Worm (Caenorhabditis elegans) whole organism, L4 larva: Measurements from ENCODE around the gene acs-11.
"Not testable (repeated sequence)": the region's sequence is repeated elsewhere in the genome, so short reads cannot be mapped to it uniquely, and the experiment has no call there.

Experiments
- F37D6.2 ChIP-seq: sonication (generic microtip); optimal IDR thresholded peaks from 2 replicates; lab custom pipeline; 2016; ENCODE audit warnings: mild to moderate bottlenecking, missing genetic modification characterization, missing compliant biosample characterization
- F49E8.2 ChIP-seq: sonication (generic microtip); optimal IDR thresholded peaks from 2 replicates; lab custom pipeline; 2016; ENCODE audit warnings: missing compliant biosample characterization, mild to moderate bottlenecking, missing genetic modification characterization, borderline replicate concordance
- R02D3.7 ChIP-seq: fragments of 150-350 bp; sonication (generic microtip); optimal IDR thresholded peaks from 3 replicates; lab custom pipeline; 2014; ENCODE audit warnings: missing biosample characterization, missing genetic modification characterization
- Y75B8A.6 ChIP-seq: fragments of 200-800 bp; sonication (Bioruptor generic); IDR thresholded peaks from 2 replicates; pipeline ENCODE4 v1.3.6; 2022; ENCODE audit warnings: missing genetic modification reagents, missing genetic modification characterization, missing compliant biosample characterization
- attf-4 ChIP-seq: sonication (generic microtip); optimal IDR thresholded peaks from 3 replicates; lab custom pipeline; 2017; ENCODE audit warnings: missing biosample characterization, missing genetic modification characterization
- ceh-20 ChIP-seq: fragments of 200-800 bp; sonication (Bioruptor generic); IDR thresholded peaks from 2 replicates; pipeline ENCODE4 v1.3.6; 2022; ENCODE audit warnings: missing genetic modification reagents, missing genetic modification characterization, missing compliant biosample characterization
- ceh-28 ChIP-seq: fragments of 150-350 bp; optimal IDR thresholded peaks from 2 replicates; lab custom pipeline; 2014; ENCODE audit warnings: missing biosample characterization, missing genetic modification reagents, missing genetic modification characterization
- ceh-32 ChIP-seq: sonication (generic microtip); optimal IDR thresholded peaks from 2 replicates; lab custom pipeline; 2016; ENCODE audit warnings: mild to moderate bottlenecking, missing genetic modification characterization, missing compliant biosample characterization; ENCODE audit not compliant: poor library complexity
- ceh-44 ChIP-seq: fragments of 200-800 bp; sonication (Bioruptor generic); IDR thresholded peaks from 2 replicates; pipeline ENCODE4 v1.3.6; 2022; ENCODE audit warnings: missing genetic modification reagents, missing genetic modification characterization, missing compliant biosample characterization
- ceh-62 ChIP-seq: sonication (generic microtip); optimal IDR thresholded peaks from 2 replicates; lab custom pipeline; 2017; ENCODE audit warnings: missing biosample characterization, missing genetic modification characterization
- ctbp-1 ChIP-seq: fragments of 200-800 bp; sonication (Bioruptor generic); IDR thresholded peaks from 2 replicates; pipeline ENCODE4 v1.3.6; 2022; ENCODE audit warnings: missing genetic modification reagents, missing genetic modification characterization, missing compliant biosample characterization
- daf-12 ChIP-seq: fragments of 150-350 bp; optimal IDR thresholded peaks from 2 replicates; lab custom pipeline; 2014; ENCODE audit warnings: missing biosample characterization, missing genetic modification reagents, missing genetic modification characterization
- dmd-6 ChIP-seq: fragments of 200-800 bp; sonication (Bioruptor generic); IDR thresholded peaks from 2 replicates; pipeline ENCODE4 v1.3.6; 2022; ENCODE audit warnings: missing genetic modification reagents, missing genetic modification characterization, missing compliant biosample characterization
- dmd-8 ChIP-seq: fragments of 200-800 bp; sonication (Bioruptor generic); IDR thresholded peaks from 2 replicates; pipeline ENCODE4 v1.3.6; 2022; ENCODE audit warnings: missing genetic modification characterization, missing compliant biosample characterization
- duxl-1 ChIP-seq: sonication (generic microtip); optimal IDR thresholded peaks from 2 replicates; lab custom pipeline; 2016; ENCODE audit warnings: mild to moderate bottlenecking, missing genetic modification characterization, moderate library complexity, missing compliant biosample characterization; ENCODE audit not compliant: poor library complexity
- dve-1 ChIP-seq: sonication (generic microtip); optimal IDR thresholded peaks from 2 replicates; lab custom pipeline; 2017; ENCODE audit warnings: antibody characterized with exemption, mild to moderate bottlenecking, missing genetic modification characterization, missing compliant biosample characterization; ENCODE audit not compliant: insufficient read depth
- egl-43 ChIP-seq: fragments of 200-800 bp; sonication (Bioruptor generic); IDR thresholded peaks from 2 replicates; pipeline ENCODE4 v1.3.6; 2022; ENCODE audit warnings: missing genetic modification reagents, missing genetic modification characterization, missing compliant biosample characterization
- fos-1 ChIP-seq: fragments of 150-350 bp; optimal IDR thresholded peaks from 2 replicates; lab custom pipeline; 2014; ENCODE audit warnings: missing biosample characterization, missing genetic modification characterization
- hif-1 ChIP-seq, 2 experiments: sonication (generic microtip); optimal IDR thresholded peaks; 2 replicates each; lab custom pipeline; 2016 to 2017; ENCODE audit warnings: missing compliant biosample characterization in 2 of 2, missing genetic modification characterization in 2 of 2, missing genetic modification reagents in 2 of 2, missing genotype in 2 of 2, mild to moderate bottlenecking in 1 of 2
- lim-7 ChIP-seq: fragments of 200-800 bp; sonication (Bioruptor generic); IDR thresholded peaks from 2 replicates; pipeline ENCODE4 v1.3.6; 2022; ENCODE audit warnings: missing genetic modification characterization, missing compliant biosample characterization
- lin-1 ChIP-seq: fragments of 200-800 bp; sonication (Bioruptor generic); IDR thresholded peaks from 2 replicates; pipeline ENCODE4 v1.3.6; 2022; ENCODE audit warnings: missing genetic modification reagents, missing genetic modification characterization, missing compliant biosample characterization
- lin-13 ChIP-seq: fragments of 150-350 bp; optimal IDR thresholded peaks from 2 replicates; lab custom pipeline; 2014; ENCODE audit warnings: missing biosample characterization, missing genetic modification reagents, missing genetic modification characterization
- lin-15B ChIP-seq: fragments of 150-350 bp; sonication (generic microtip); optimal IDR thresholded peaks from 3 replicates; lab custom pipeline; 2014; ENCODE audit warnings: missing biosample characterization, missing genetic modification characterization
- lin-29 ChIP-seq: fragments of 200-800 bp; sonication (Bioruptor generic); IDR thresholded peaks from 2 replicates; pipeline ENCODE4 v1.3.6; 2022; ENCODE audit warnings: missing genetic modification reagents, missing genetic modification characterization, missing compliant biosample characterization
- lin-38 ChIP-seq: fragments of 200-800 bp; sonication (Bioruptor generic); IDR thresholded peaks from 2 replicates; pipeline ENCODE4 v1.3.6; 2022; ENCODE audit warnings: missing genetic modification reagents, missing genetic modification characterization, missing compliant biosample characterization
- lsy-2 ChIP-seq, 2 experiments: fragments of 150-350 bp in 1 of 2; sonication (generic microtip) in 1 of 2; optimal IDR thresholded peaks; 2 replicates each; lab custom pipeline; 2014 to 2017; ENCODE audit warnings: missing biosample characterization in 2 of 2, missing genetic modification characterization in 2 of 2
- madf-5 ChIP-seq, 2 experiments: fragments of 200-800 bp; sonication (Bioruptor generic); IDR thresholded peaks; 2 replicates each; pipeline ENCODE4 v1.3.6; 2022; ENCODE audit warnings: missing compliant biosample characterization in 2 of 2, missing genetic modification characterization in 2 of 2
- mdl-1 ChIP-seq, 2 experiments: fragments of 150-350 bp in 1 of 2; sonication (generic microtip) in 1 of 2; optimal IDR thresholded peaks; 2 replicates each; lab custom pipeline; 2014 to 2017; ENCODE audit warnings: missing biosample characterization in 2 of 2, missing genetic modification characterization in 2 of 2
- mep-1 ChIP-seq: fragments of 150-350 bp; sonication (generic microtip); optimal IDR thresholded peaks from 3 replicates; lab custom pipeline; 2014; ENCODE audit warnings: missing biosample characterization, missing genetic modification characterization
- mxl-2 ChIP-seq: fragments of 200-800 bp; sonication (Bioruptor generic); conservative IDR thresholded peaks from 2 replicates; pipeline ENCODE4 v1.3.6; 2022; ENCODE audit warnings: missing genetic modification reagents, missing genetic modification characterization, missing compliant biosample characterization
- mxl-3 ChIP-seq: fragments of 200-800 bp; sonication (Bioruptor generic); optimal IDR thresholded peaks from 2 replicates; lab custom pipeline; 2018; ENCODE audit warnings: mild to moderate bottlenecking, missing genetic modification characterization, missing compliant biosample characterization
- nhr-10 ChIP-seq: fragments of 150-350 bp; optimal IDR thresholded peaks from 2 replicates; lab custom pipeline; 2014; ENCODE audit warnings: missing biosample characterization, missing genetic modification characterization
- nhr-11 ChIP-seq: fragments of 150-350 bp; optimal IDR thresholded peaks from 2 replicates; lab custom pipeline; 2014; ENCODE audit warnings: missing biosample characterization, missing genetic modification characterization
- nhr-28 ChIP-seq: fragments of 150-350 bp; optimal IDR thresholded peaks from 2 replicates; lab custom pipeline; 2014; ENCODE audit warnings: missing biosample characterization, missing genetic modification characterization
- nhr-42 ChIP-seq: fragments of 200-800 bp; sonication (Bioruptor generic); IDR thresholded peaks from 2 replicates; pipeline ENCODE4 v1.3.6; 2022; ENCODE audit warnings: missing genetic modification characterization, missing compliant biosample characterization
- nhr-6 ChIP-seq: fragments of 150-350 bp; optimal IDR thresholded peaks from 2 replicates; lab custom pipeline; 2014; ENCODE audit warnings: missing biosample characterization, missing genetic modification characterization
- nhr-77 ChIP-seq: fragments of 150-350 bp; optimal IDR thresholded peaks from 2 replicates; lab custom pipeline; 2014; ENCODE audit warnings: missing biosample characterization, missing genetic modification characterization
- pha-4 ChIP-seq, 2 experiments: fragments of 150-350 bp in 1 of 2; fragments of 200-800 bp in 1 of 2; sonication (Bioruptor generic) in 1 of 2; IDR thresholded peaks in 1 of 2; optimal IDR thresholded peaks in 1 of 2; 2 replicates each; pipeline versions ENCODE4 v1.3.6 to Lab custom; 2014 to 2022; ENCODE audit warnings: missing genetic modification characterization in 2 of 2, missing genetic modification reagents in 2 of 2, missing biosample characterization in 1 of 2, missing compliant biosample characterization in 1 of 2
- snpc-1.2 ChIP-seq: fragments of 200-800 bp; sonication (Bioruptor generic); IDR thresholded peaks from 2 replicates; pipeline ENCODE4 v1.3.6; 2022; ENCODE audit warnings: missing genetic modification reagents, missing genetic modification characterization, missing compliant biosample characterization
- tra-1 ChIP-seq: fragments of 200-800 bp; sonication (Bioruptor generic); IDR thresholded peaks from 2 replicates; pipeline ENCODE4 v1.3.6; 2022; ENCODE audit warnings: missing genetic modification reagents, missing genetic modification characterization, missing compliant biosample characterization
- unc-130 ChIP-seq: sonication (generic microtip); optimal IDR thresholded peaks from 2 replicates; lab custom pipeline; 2016; ENCODE audit warnings: missing genetic modification reagents, missing genetic modification characterization, missing compliant biosample characterization
- vab-7 ChIP-seq: fragments of 200-800 bp; sonication (Bioruptor generic); IDR thresholded peaks from 2 replicates; pipeline ENCODE4 v1.3.6; 2022; ENCODE audit warnings: missing genetic modification reagents, missing genetic modification characterization, missing compliant biosample characterization
- zfp-3 ChIP-seq: fragments of 200-800 bp; sonication (Bioruptor generic); conservative IDR thresholded peaks from 2 replicates; pipeline ENCODE4 v1.3.6; 2022; ENCODE audit warnings: missing genetic modification reagents, missing genetic modification characterization, missing compliant biosample characterization
- zip-2 ChIP-seq: fragments of 150-350 bp; optimal IDR thresholded peaks from 2 replicates; lab custom pipeline; 2014; ENCODE audit warnings: missing biosample characterization, missing genetic modification characterization
- ztf-11 ChIP-seq: fragments of 150-350 bp; optimal IDR thresholded peaks from 2 replicates; lab custom pipeline; 2014; ENCODE audit warnings: missing biosample characterization, missing genetic modification characterization

The acs-11 gene

ce11 chrII:4701482-4702119 lies 40.3 kb upstream of the acs-11 start, which contains the start of gene unc-85 (continued):
- TF ChIP-seq ceh-28 (tag; lab: Kevin White, UChicago), result peak; percentile 2
- peak in 1 of 2 experiments; percentile 16 for TF ChIP-seq mdl-1 (tag; optimal IDR thresholded peaks at IDR 0.05; lab: Kevin White, UChicago)
- peak; percentile 90 for TF ChIP-seq ceh-44 (GFP tag; lab: Robert Waterston, UW)
- peak; percentile 71 to 83 for TF ChIP-seq lsy-2 (tag; optimal IDR thresholded peaks at IDR 0.05; lab: Kevin White, UChicago)
- TF ChIP-seq nhr-42 (GFP tag; lab: Robert Waterston, UW), result peak; percentile 88
- TF ChIP-seq F37D6.2, result peak; percentile 49
- peak; percentile 88 for TF ChIP-seq lin-1 (GFP tag; lab: Robert Waterston, UW)
- peak; percentile 87 for TF ChIP-seq ctbp-1 (GFP tag; lab: Robert Waterston, UW)
- peak; percentile 91 for TF ChIP-seq tra-1
- peak; percentile 65; the same call in 1 of the 2 replicates for TF ChIP-seq lin-29 (GFP tag; lab: Robert Waterston, UW)
- peak; percentile 43 for TF ChIP-seq nhr-11 (tag; lab: Kevin White, UChicago)
- TF ChIP-seq pha-4 (GFP tag; IDR thresholded peaks at IDR 0.05; lab: Robert Waterston, UW), result peak; percentile 90
- not testable (repeated sequence) for TF ChIP-seq pha-4 (tag; optimal IDR thresholded peaks at IDR 0.05; lab: Kevin White, UChicago)
- TF ChIP-seq Y75B8A.6 (GFP tag; lab: Robert Waterston, UW), result peak; percentile 89
- TF ChIP-seq nhr-6, result peak; percentile 33
- 0 out of 2 replicates have a peak, but pooled peaks have one; percentile 44 for TF ChIP-seq dmd-8
- peak; percentile 62; the same call in 1 of the 2 replicates for TF ChIP-seq lim-7 (GFP tag; lab: Robert Waterston, UW)
- peak; percentile 83 for TF ChIP-seq mxl-2 (GFP tag; lab: Robert Waterston, UW)
- TF ChIP-seq ceh-20 (GFP tag; lab: Robert Waterston, UW), result peak; percentile 90
- peak; percentile 15 for TF ChIP-seq nhr-28
- peak; percentile 24 for TF ChIP-seq lin-13

- TF ChIP-seq ztf-11 (tag; lab: Kevin White, UChicago) (no peak), F49E8.2 (tag; lab: Kevin White, UChicago) (peak; percentile 9), snpc-1.2 (GFP tag; lab: Robert Waterston, UW) (no peak), mep-1 (tag; lab: Kevin White, UChicago) (peak; percentile 7), unc-130 (GFP tag; lab: Kevin White, UChicago) (peak; percentile 7), lin-38 (peak; percentile 61)
These were observed 38.9 kb upstream of the acs-11 start for ce11 chrII:4703011-4703410.

- TF ChIP-seq F49E8.2 (tag; lab: Kevin White, UChicago) (peak; percentile 21), lin-15B (tag; lab: Kevin White, UChicago) (no peak), zfp-3 (GFP tag; lab: Robert Waterston, UW) (no peak), hif-1 (tag; optimal IDR thresholded peaks at IDR 0.05; lab: Kevin White, UChicago) (peak in 1 of 2 experiments; percentile 11), ceh-32 (tag; lab: Kevin White, UChicago) (no peak), nhr-10 (tag; lab: Kevin White, UChicago) (no peak), lim-7 (GFP tag; lab: Robert Waterston, UW) (no peak), nhr-77 (tag; lab: Kevin White, UChicago) (no peak), fos-1 (tag; lab: Kevin White, UChicago) (no peak), nhr-11 (tag; lab: Kevin White, UChicago) (peak; percentile 5), dve-1 (tag; lab: Kevin White, UChicago) (peak; percentile 59), lin-38 (peak; percentile 75), egl-43 (GFP tag; lab: Robert Waterston, UW) (no peak), vab-7 (GFP tag; lab: Robert Waterston, UW) (no peak), daf-12 (tag; lab: Kevin White, UChicago) (no peak), nhr-42 (GFP tag; lab: Robert Waterston, UW) (no peak), mxl-3 (GFP tag; lab: Kevin White, UChicago) (peak; percentile 36), zip-2 (tag; lab: Kevin White, UChicago) (no peak), ctbp-1 (GFP tag; lab: Robert Waterston, UW) (no peak), duxl-1 (tag; lab: Kevin White, UChicago) (peak; percentile 11), ceh-62 (tag; lab: Kevin White, UChicago) (no peak), dmd-6 (GFP tag; lab: Robert Waterston, UW) (peak; percentile 57), attf-4 (no peak), madf-5 (GFP tag; IDR thresholded peaks at IDR 0.05; lab: Robert Waterston, UW) (no peak), R02D3.7 (tag; lab: Kevin White, UChicago) (no peak), lin-29 (GFP tag; lab: Robert Waterston, UW) (no peak), dmd-8 (no peak), mep-1 (tag; lab: Kevin White, UChicago) (peak; percentile 63)
These were observed 35.5 kb upstream of the acs-11 start, which contains the start of the genes F10G7.9 and tsn-1 for ce11 chrII:4706359-4706871. F10G7.9 (minus strand) TSS chrII:4706485. tsn-1 (plus strand) TSS chrII:4706821.
